Worm (Caenorhabditis elegans): Measurements from ENCODE around the gene clec-79.
A peak's percentile ranks its signal among the peaks of the same experiment; 100 is the strongest.

The clec-79 gene

ce11 chrIV:3994318-3994717 is 21.2 kb downstream of the clec-79 start, which contains the start of gene F47C12.13:
F47C12.13 (minus strand) TSS chrIV:3994418.
- no peak for TF ChIP-seq ztf-23 (GFP tag; IDR thresholded peaks at IDR 0.05)
- TF ChIP-seq med-1 (GFP tag; optimal IDR thresholded peaks at IDR 0.05; ENCODE audit: insufficient read depth) = no peak
- TF ChIP-seq flt-1 (GFP tag; IDR thresholded peaks at IDR 0.05) = no peak
- no peak for TF ChIP-seq cog-1 (tag; optimal IDR thresholded peaks at IDR 0.05)
- TF ChIP-seq ztf-29 (GFP tag; IDR thresholded peaks at IDR 0.05) = no peak
- no peak for TF ChIP-seq klf-2 (GFP tag; conservative IDR thresholded peaks at IDR 0.05)
- no peak for TF ChIP-seq T22C8.4 (GFP tag; IDR thresholded peaks at IDR 0.05)
- no peak for TF ChIP-seq tab-1 (GFP tag; IDR thresholded peaks at IDR 0.05)
- no peak for TF ChIP-seq ref-1 (GFP tag; conservative IDR thresholded peaks at IDR 0.05)

- TF ChIP-seq klf-2 (GFP tag; conservative IDR thresholded peaks at IDR 0.05) = no peak
- no peak for TF ChIP-seq ref-1 (GFP tag; conservative IDR thresholded peaks at IDR 0.05)
Observed at ce11 chrIV:3995384-3995783, 22.2 kb downstream of the clec-79 start, which contains the start of gene F47C12.7. F47C12.7 (minus strand) TSS chrIV:3995484.

ce11 chrIV:3998517-3998916 is 25.4 kb downstream of the clec-79 start, which contains the start of gene F47C12.8:
F47C12.8 (minus strand) TSS chrIV:3998617.
- TF ChIP-seq tab-1 (GFP tag; IDR thresholded peaks at IDR 0.05) (no peak), ref-1 (GFP tag; conservative IDR thresholded peaks at IDR 0.05) (no peak), med-1 (GFP tag; optimal IDR thresholded peaks at IDR 0.05; ENCODE audit: insufficient read depth) (no peak), klf-2 (GFP tag; conservative IDR thresholded peaks at IDR 0.05) (no peak), cog-1 (tag; optimal IDR thresholded peaks at IDR 0.05) (no peak), ztf-23 (GFP tag; IDR thresholded peaks at IDR 0.05) (no peak), T22C8.4 (GFP tag; IDR thresholded peaks at IDR 0.05) (no peak), ztf-29 (GFP tag; IDR thresholded peaks at IDR 0.05) (no peak), flt-1 (GFP tag; IDR thresholded peaks at IDR 0.05) (no peak)

ce11 chrIV:3999662-4000061 is 26.5 kb downstream of the clec-79 start:
- no peak for TF ChIP-seq ztf-23 (GFP tag; IDR thresholded peaks at IDR 0.05)
- TF ChIP-seq klf-2 (GFP tag; conservative IDR thresholded peaks at IDR 0.05) = no peak
- no peak for TF ChIP-seq med-1 (GFP tag; optimal IDR thresholded peaks at IDR 0.05; ENCODE audit: insufficient read depth)
- TF ChIP-seq ref-1 (GFP tag; conservative IDR thresholded peaks at IDR 0.05) = no peak

- no peak for TF ChIP-seq ztf-23 (GFP tag; IDR thresholded peaks at IDR 0.05)
- no peak for TF ChIP-seq cog-1 (tag; optimal IDR thresholded peaks at IDR 0.05)
- no peak for TF ChIP-seq med-1 (GFP tag; optimal IDR thresholded peaks at IDR 0.05; ENCODE audit: insufficient read depth)
- no peak for TF ChIP-seq ztf-29 (GFP tag; IDR thresholded peaks at IDR 0.05)
- TF ChIP-seq T22C8.4 (GFP tag; IDR thresholded peaks at IDR 0.05) = no peak
- TF ChIP-seq klf-2 (GFP tag; conservative IDR thresholded peaks at IDR 0.05) = no peak
- TF ChIP-seq ref-1 (GFP tag; conservative IDR thresholded peaks at IDR 0.05) = no peak
- TF ChIP-seq tab-1 (GFP tag; IDR thresholded peaks at IDR 0.05) = no peak
- no peak for TF ChIP-seq flt-1 (GFP tag; IDR thresholded peaks at IDR 0.05)
Observed at ce11 chrIV:4004221-4004620, 31.1 kb downstream of the clec-79 start.

ce11 chrIV:4005166-4005565 is 32.0 kb downstream of the clec-79 start:
- no peak for TF ChIP-seq klf-2 (GFP tag; conservative IDR thresholded peaks at IDR 0.05)
- no peak for TF ChIP-seq ref-1 (GFP tag; conservative IDR thresholded peaks at IDR 0.05)
- TF ChIP-seq T22C8.4 (GFP tag; IDR thresholded peaks at IDR 0.05) = no peak
- no peak for TF ChIP-seq flt-1 (GFP tag; IDR thresholded peaks at IDR 0.05)
- no peak for TF ChIP-seq ztf-29 (GFP tag; IDR thresholded peaks at IDR 0.05)
- TF ChIP-seq tab-1 (GFP tag; IDR thresholded peaks at IDR 0.05) = no peak
- no peak for TF ChIP-seq ztf-23 (GFP tag; IDR thresholded peaks at IDR 0.05)
- no peak for TF ChIP-seq cog-1 (tag; optimal IDR thresholded peaks at IDR 0.05)
- no peak for TF ChIP-seq med-1 (GFP tag; optimal IDR thresholded peaks at IDR 0.05; ENCODE audit: insufficient read depth)

- TF ChIP-seq T22C8.4 (GFP tag; IDR thresholded peaks at IDR 0.05) (no peak), ref-1 (GFP tag; conservative IDR thresholded peaks at IDR 0.05) (no peak), cog-1 (tag; optimal IDR thresholded peaks at IDR 0.05) (no peak), flt-1 (GFP tag; IDR thresholded peaks at IDR 0.05) (no peak), ztf-23 (GFP tag; IDR thresholded peaks at IDR 0.05) (peak; percentile 14; the same call in 1 of the 2 replicates), klf-2 (GFP tag; conservative IDR thresholded peaks at IDR 0.05) (no peak)
Observed at ce11 chrIV:4007697-4008096, 34.5 kb downstream of the clec-79 start, which contains the start of gene W02C12.2. W02C12.2 (minus strand) TSS chrIV:4007973.

- TF ChIP-seq ref-1 (GFP tag; conservative IDR thresholded peaks at IDR 0.05) = no peak
- TF ChIP-seq ztf-23 (GFP tag; IDR thresholded peaks at IDR 0.05) = no peak
- no peak for TF ChIP-seq tab-1 (GFP tag; IDR thresholded peaks at IDR 0.05)
- no peak for TF ChIP-seq klf-2 (GFP tag; conservative IDR thresholded peaks at IDR 0.05)
- TF ChIP-seq T22C8.4 (GFP tag; IDR thresholded peaks at IDR 0.05) = no peak
- no peak for TF ChIP-seq flt-1 (GFP tag; IDR thresholded peaks at IDR 0.05)
- TF ChIP-seq cog-1 (tag; optimal IDR thresholded peaks at IDR 0.05) = no peak
- TF ChIP-seq ztf-29 (GFP tag; IDR thresholded peaks at IDR 0.05) = no peak
- TF ChIP-seq med-1 (GFP tag; optimal IDR thresholded peaks at IDR 0.05; ENCODE audit: insufficient read depth) = no peak
Observed at ce11 chrIV:4008440-4008839, 35.3 kb downstream of the clec-79 start.

- TF ChIP-seq ref-1 (GFP tag; conservative IDR thresholded peaks at IDR 0.05) (no peak), tab-1 (GFP tag; IDR thresholded peaks at IDR 0.05) (no peak), cog-1 (tag; optimal IDR thresholded peaks at IDR 0.05) (no peak)
Observed at ce11 chrIV:4009923-4010322, 36.8 kb downstream of the clec-79 start.

ce11 chrIV:4013621-4014020 is 40.5 kb downstream of the clec-79 start:
- no peak for TF ChIP-seq ref-1 (GFP tag; conservative IDR thresholded peaks at IDR 0.05)
- TF ChIP-seq ztf-23 (GFP tag; IDR thresholded peaks at IDR 0.05) = no peak
- TF ChIP-seq ztf-29 (GFP tag; IDR thresholded peaks at IDR 0.05) = no peak
- no peak for TF ChIP-seq tab-1 (GFP tag; IDR thresholded peaks at IDR 0.05)
- TF ChIP-seq med-1 (GFP tag; optimal IDR thresholded peaks at IDR 0.05; ENCODE audit: insufficient read depth) = no peak
- TF ChIP-seq cog-1 (tag; optimal IDR thresholded peaks at IDR 0.05) = no peak
- no peak for TF ChIP-seq klf-2 (GFP tag; conservative IDR thresholded peaks at IDR 0.05)
- no peak for TF ChIP-seq flt-1 (GFP tag; IDR thresholded peaks at IDR 0.05)
- no peak for TF ChIP-seq T22C8.4 (GFP tag; IDR thresholded peaks at IDR 0.05)

Measured in whole organism, midembryonic.